Worm (Caenorhabditis elegans): ENCODE data around the gene R09E10.6.

- no peak for TF ChIP-seq T22C8.4 (GFP tag; IDR thresholded peaks at IDR 0.05)
- TF ChIP-seq ref-1 (GFP tag; conservative IDR thresholded peaks at IDR 0.05), result no peak
These were observed 42.7 kb downstream of the R09E10.6 start for ce11 chrIV:10251261-10251660.

Data from whole organism, midembryonic.